Fruit fly (Drosophila melanogaster) whole organism, adult: ENCODE data around the gene Cpr66Cb.

ENCODE experiments used
- Crg-1 ChIP-seq: fragments of 200-800 bp; sonication (Bioruptor generic); optimal IDR thresholded peaks from 2 replicates; lab custom pipeline; 2016; ENCODE audit warnings: missing biosample characterization, missing genetic modification characterization
- cnc ChIP-seq, 2 experiments: fragments of >200 bp; optimal IDR thresholded peaks; 2 replicates each; lab custom pipeline; 2017
- kay ChIP-seq: fragments of 200-800 bp; sonication (Bioruptor generic); peaks from one replicate; lab custom pipeline; 2016; ENCODE audit warnings: missing biosample characterization, missing genetic modification characterization, borderline replicate concordance
- ovo ChIP-seq: fragments of 200-800 bp; sonication (Bioruptor generic); optimal IDR thresholded peaks from 2 replicates; lab custom pipeline; 2016; ENCODE audit warnings: missing biosample characterization, missing genetic modification characterization
- pad ChIP-seq: fragments of 200-800 bp; sonication (Bioruptor generic); optimal IDR thresholded peaks from 3 replicates; lab custom pipeline; 2017; ENCODE audit warnings: missing biosample characterization, missing genetic modification characterization, mild to moderate bottlenecking, moderate library complexity, missing genetic modification reagents
- toe ChIP-seq: fragments of 200-800 bp; sonication (Bioruptor generic); optimal IDR thresholded peaks from 2 replicates; lab custom pipeline; 2016; ENCODE audit warnings: missing biosample characterization, missing genetic modification characterization

- TF ChIP-seq pad (GFP tag; lab: Kevin White, UChicago) (no peak), kay (GFP tag; lab: Kevin White, UChicago) (no peak), toe (GFP tag; lab: Kevin White, UChicago) (no peak), cnc (optimal IDR thresholded peaks at IDR 0.05; lab: Kevin White, UChicago) (no peak), Crg-1 (GFP tag; lab: Kevin White, UChicago) (no peak), ovo (GFP tag; lab: Kevin White, UChicago) (no peak)
These were observed 16.2 kb upstream of the Cpr66Cb start, which contains the start of gene CG13670 for dm6 chr3L:8320105-8320813.
